Worm (Caenorhabditis elegans) whole organism, L3 larva: ENCODE data around the gene amt-3.

Source experiments
- R02D3.7 ChIP-seq: fragments of 150-350 bp; optimal IDR thresholded peaks from 2 replicates; lab custom pipeline; 2014; ENCODE audit warnings: missing biosample characterization, missing genetic modification characterization
- ama-1 ChIP-seq: fragments of 150-350 bp; optimal IDR thresholded peaks from 2 replicates; lab custom pipeline; 2018
- ceh-82 ChIP-seq: fragments of 150-350 bp; optimal IDR thresholded peaks from 2 replicates; lab custom pipeline; 2014; ENCODE audit warnings: missing biosample characterization, missing genetic modification characterization
- elt-3 ChIP-seq, 3 experiments: fragments of 150-350 bp in 1 of 3; sonication (generic microtip) in 2 of 3; optimal IDR thresholded peaks; 2 replicates in 2 of 3; 4 replicates in 1 of 3; lab custom pipeline; 2014 to 2017; ENCODE audit warnings: missing biosample characterization in 3 of 3, missing genetic modification characterization in 3 of 3
- jun-1 ChIP-seq: fragments of 150-350 bp; optimal IDR thresholded peaks from 2 replicates; lab custom pipeline; 2014; ENCODE audit warnings: missing biosample characterization, missing genetic modification reagents, missing genetic modification characterization
- nhr-23 ChIP-seq: fragments of 150-350 bp; optimal IDR thresholded peaks from 2 replicates; lab custom pipeline; 2014; ENCODE audit warnings: missing biosample characterization, missing genetic modification reagents, missing genetic modification characterization
- nhr-77 ChIP-seq: fragments of 150-350 bp; optimal IDR thresholded peaks from 2 replicates; lab custom pipeline; 2014; ENCODE audit warnings: missing biosample characterization, missing genetic modification characterization
- pha-4 ChIP-seq: fragments of 150-350 bp; optimal IDR thresholded peaks from 2 replicates; lab custom pipeline; 2014; ENCODE audit warnings: missing biosample characterization, missing genetic modification reagents, missing genetic modification characterization
- skn-1 ChIP-seq: fragments of 150-350 bp; optimal IDR thresholded peaks from 2 replicates; lab custom pipeline; 2014; ENCODE audit warnings: missing biosample characterization, missing genetic modification characterization
- snpc-4 ChIP-seq: fragments of 150-350 bp; optimal IDR thresholded peaks from 2 replicates; lab custom pipeline; 2014; ENCODE audit warnings: missing biosample characterization, missing genetic modification characterization
- unc-62 ChIP-seq: fragments of 150-350 bp; sonication (generic microtip); optimal IDR thresholded peaks from 4 replicates; lab custom pipeline; 2014; ENCODE audit warnings: missing biosample characterization, missing genetic modification reagents, missing genetic modification characterization

- no peak for TF ChIP-seq snpc-4 (tag; lab: Kevin White, UChicago)
- no peak for TF ChIP-seq R02D3.7 (tag; lab: Kevin White, UChicago)
- no peak for TF ChIP-seq nhr-23
- TF ChIP-seq skn-1 = no peak
- TF ChIP-seq jun-1 (tag; lab: Kevin White, UChicago) = no peak
- TF ChIP-seq ama-1 (lab: Kevin White, UChicago) = no peak
- TF ChIP-seq ceh-82 (tag; lab: Kevin White, UChicago) = no peak
- TF ChIP-seq pha-4 (tag; lab: Kevin White, UChicago) = no peak
- TF ChIP-seq elt-3 (tag; optimal IDR thresholded peaks at IDR 0.05; lab: Kevin White, UChicago) = no peak
- TF ChIP-seq nhr-77 = no peak
- TF ChIP-seq unc-62 = no peak
Measured at ce11 chrII:8345613-8346012, 23.3 kb downstream of the amt-3 start.
